Fruit fly (Drosophila melanogaster) whole organism: Measurements from ENCODE around the gene trc.

Experiments
- Dll ChIP-seq: fragments of >200 bp; optimal IDR thresholded peaks from 2 replicates; lab custom pipeline; 2017
- pan ChIP-seq: fragments of >200 bp; optimal IDR thresholded peaks from 2 replicates; lab custom pipeline; 2017
- psq ChIP-seq: fragments of >200 bp; optimal IDR thresholded peaks from 2 replicates; lab custom pipeline; 2017
- usp ChIP-seq: fragments of >200 bp; optimal IDR thresholded peaks from 2 replicates; lab custom pipeline; 2017; ENCODE audit warnings: missing biosample characterization, missing genetic modification characterization, mixed read lengths

DNA sequence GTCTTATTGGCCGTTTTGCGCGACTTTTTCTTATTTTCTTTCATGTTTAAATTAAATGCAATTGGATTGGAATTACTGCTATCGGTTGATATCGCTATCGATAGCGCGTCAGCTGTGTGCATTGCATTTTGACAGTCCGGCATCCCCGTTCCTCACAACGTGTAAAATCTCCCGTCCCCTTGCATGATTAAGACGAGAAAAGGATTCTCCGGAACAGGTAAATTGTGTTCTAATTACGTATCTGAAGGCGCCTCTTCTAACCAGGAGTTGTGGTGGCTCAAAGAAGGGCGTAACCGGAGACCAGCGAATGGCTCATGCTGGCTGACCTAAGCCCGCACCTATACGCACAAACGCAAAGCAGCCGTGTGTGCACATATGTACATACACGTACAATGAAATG, 27.0 kb downstream of the trc start, which contains the start of the genes CG14104 and Kap-alpha1:
- TF ChIP-seq psq (no peak), Dll (lab: Kevin White, UChicago) (no peak), pan (lab: Kevin White, UChicago) (no peak), usp (GFP tag; lab: Kevin White, UChicago) (no peak)
